Fruit fly (Drosophila melanogaster) whole organism, prepupa: ENCODE results near the gene CG5897.

Experiments used
- CG11762 ChIP-seq: fragments of 200-800 bp; sonication (Bioruptor generic); optimal IDR thresholded peaks from 3 replicates; lab custom pipeline; 2016; ENCODE audit warnings: missing biosample characterization, missing genetic modification characterization; ENCODE audit not compliant: insufficient read depth
- CG7368 ChIP-seq: fragments of 200-800 bp; sonication (Bioruptor generic); optimal IDR thresholded peaks from 3 replicates; lab custom pipeline; 2016; ENCODE audit warnings: missing biosample characterization, missing genetic modification characterization
- CG8119 ChIP-seq: fragments of 200-800 bp; sonication (Bioruptor generic); IDR thresholded peaks from 3 replicates; pipeline ENCODE4 v1.3.6; 2022; ENCODE audit warnings: missing biosample characterization, missing genetic modification characterization
- Lpt ChIP-seq: fragments of 200-800 bp; sonication (Bioruptor generic); optimal IDR thresholded peaks from 3 replicates; lab custom pipeline; 2016; ENCODE audit warnings: missing biosample characterization, missing genetic modification characterization
- OdsH ChIP-seq: fragments of 200-800 bp; sonication (Bioruptor generic); optimal IDR thresholded peaks from 3 replicates; lab custom pipeline; 2016; ENCODE audit warnings: missing biosample characterization, missing genetic modification characterization
- dac ChIP-seq: fragments of 200-800 bp; sonication (Bioruptor generic); optimal IDR thresholded peaks from 2 replicates; lab custom pipeline; 2017; ENCODE audit warnings: missing biosample characterization, mild to moderate bottlenecking, missing genetic modification characterization
- dsx ChIP-seq: fragments of 200-800 bp; optimal IDR thresholded peaks from 3 replicates; lab custom pipeline; 2019; ENCODE audit warnings: missing biosample characterization, mild to moderate bottlenecking, missing genetic modification characterization, moderate library complexity; ENCODE audit not compliant: poor library complexity, severe bottlenecking
- vri ChIP-seq: fragments of 200-800 bp; sonication (Bioruptor generic); optimal IDR thresholded peaks from 3 replicates; lab custom pipeline; 2016; ENCODE audit warnings: missing biosample characterization, mild to moderate bottlenecking, missing genetic modification characterization

dm6 chr3L:11937270-11937669 is 48.5 kb upstream of the CG5897 start:
- no peak for TF ChIP-seq CG8119
- TF ChIP-seq CG11762, result no peak
- no peak for TF ChIP-seq vri (GFP tag; lab: Kevin White, UChicago)
- no peak for TF ChIP-seq dsx (GFP tag; lab: Kevin White, UChicago)
- TF ChIP-seq dac (GFP tag; lab: Kevin White, UChicago), result no peak
- no peak for TF ChIP-seq CG7368 (GFP tag; lab: Kevin White, UChicago)
- TF ChIP-seq Lpt (GFP tag; lab: Kevin White, UChicago), result no peak
- no peak for TF ChIP-seq OdsH (GFP tag; lab: Kevin White, UChicago)
